Fruit fly (Drosophila melanogaster) whole organism, embryonic: ENCODE results near the gene gro.

Experiments used
- Atf6 ChIP-seq: fragments of 200-800 bp; sonication (Bioruptor generic); IDR thresholded peaks from 2 replicates; pipeline ENCODE4 v1.3.6; 2022; ENCODE audit warnings: missing biosample characterization, missing genetic modification characterization
- B-H2 ChIP-seq: fragments of 200-800 bp; sonication (Bioruptor generic); optimal IDR thresholded peaks from 2 replicates; lab custom pipeline; 2018; ENCODE audit warnings: missing biosample characterization, mild to moderate bottlenecking, missing genetic modification characterization
- BtbVII ChIP-seq: fragments of 200-800 bp; sonication (Bioruptor generic); optimal IDR thresholded peaks from 3 replicates; lab custom pipeline; 2017; ENCODE audit warnings: missing biosample characterization, mild to moderate bottlenecking, missing genetic modification characterization
- CG12071 ChIP-seq: fragments of 200-800 bp; sonication (Bioruptor generic); optimal IDR thresholded peaks from 3 replicates; lab custom pipeline; 2018; ENCODE audit warnings: missing biosample characterization, mild to moderate bottlenecking, missing genetic modification characterization
- CG12219 ChIP-seq: fragments of 200-800 bp; sonication (Bioruptor generic); optimal IDR thresholded peaks from 3 replicates; lab custom pipeline; 2018; ENCODE audit warnings: missing biosample characterization, mild to moderate bottlenecking, missing genetic modification characterization
- CG1233 ChIP-seq: fragments of 200-800 bp; sonication (Bioruptor generic); optimal IDR thresholded peaks from 4 replicates; lab custom pipeline; 2018; ENCODE audit warnings: missing biosample characterization, mild to moderate bottlenecking, missing genetic modification characterization
- CG12391 ChIP-seq: fragments of 200-800 bp; sonication (Bioruptor generic); optimal IDR thresholded peaks from 3 replicates; lab custom pipeline; 2018; ENCODE audit warnings: missing biosample characterization, mild to moderate bottlenecking, missing genetic modification characterization, moderate library complexity
- CG12744 ChIP-seq: fragments of 200-800 bp; sonication (Bioruptor generic); optimal IDR thresholded peaks from 2 replicates; lab custom pipeline; 2016; ENCODE audit warnings: missing biosample characterization, missing genetic modification characterization
- CG15269 ChIP-seq: fragments of 200-800 bp; sonication (Bioruptor generic); optimal IDR thresholded peaks from 2 replicates; lab custom pipeline; 2018; ENCODE audit warnings: missing biosample characterization, mild to moderate bottlenecking, missing genetic modification characterization, moderate library complexity
- CG16815 ChIP-seq: fragments of 200-800 bp; sonication (Bioruptor generic); optimal IDR thresholded peaks from 3 replicates; lab custom pipeline; 2017; ENCODE audit warnings: missing biosample characterization, mild to moderate bottlenecking, missing genetic modification characterization
- CG16863 ChIP-seq: fragments of 200-800 bp; sonication (Bioruptor generic); optimal IDR thresholded peaks from 3 replicates; lab custom pipeline; 2016; ENCODE audit warnings: missing biosample characterization, missing genetic modification characterization
- CG17328 ChIP-seq: fragments of 200-800 bp; sonication (Bioruptor generic); IDR thresholded peaks from 2 replicates; pipeline ENCODE4 v1.3.6; 2022; ENCODE audit warnings: missing biosample characterization, missing genetic modification characterization
- CG17385 ChIP-seq: fragments of 200-800 bp; sonication (Bioruptor generic); optimal IDR thresholded peaks from 3 replicates; lab custom pipeline; 2018; ENCODE audit warnings: missing biosample characterization, mild to moderate bottlenecking, missing genetic modification characterization
- CG1832 ChIP-seq: fragments of 200-800 bp; sonication (Bioruptor generic); optimal IDR thresholded peaks from 2 replicates; lab custom pipeline; 2017; ENCODE audit warnings: missing biosample characterization, mild to moderate bottlenecking, missing genetic modification characterization, inconsistent platforms
- CG2199 ChIP-seq: fragments of 200-800 bp; sonication (Bioruptor generic); IDR thresholded peaks from 3 replicates; pipeline ENCODE4 v1.3.6; 2022; ENCODE audit warnings: missing biosample characterization, missing genetic modification characterization
- CG31224 ChIP-seq: fragments of 200-800 bp; sonication (Bioruptor generic); IDR thresholded peaks from 2 replicates; pipeline ENCODE4 v1.3.6; 2022; ENCODE audit warnings: missing biosample characterization, missing genetic modification characterization
- CG34422 ChIP-seq: fragments of 200-800 bp; sonication (Bioruptor generic); IDR thresholded peaks from 3 replicates; pipeline ENCODE4 v1.3.6; 2022; ENCODE audit warnings: missing biosample characterization, missing genetic modification characterization
- CG4424 ChIP-seq: fragments of 200-800 bp; sonication (Bioruptor generic); optimal IDR thresholded peaks from 3 replicates; lab custom pipeline; 2016; ENCODE audit warnings: missing biosample characterization, missing genetic modification characterization
- CG6272 ChIP-seq: fragments of 200-800 bp; sonication (Bioruptor generic); IDR thresholded peaks from 2 replicates; pipeline ENCODE4 v1.3.6; 2022; ENCODE audit warnings: missing biosample characterization, missing genetic modification characterization
- CG6654 ChIP-seq: fragments of 200-800 bp; sonication (Bioruptor generic); optimal IDR thresholded peaks from 2 replicates; lab custom pipeline; 2017; ENCODE audit warnings: missing biosample characterization, mild to moderate bottlenecking, missing genetic modification characterization
- CG7839 ChIP-seq: fragments of 200-800 bp; sonication (Bioruptor generic); optimal IDR thresholded peaks from 3 replicates; lab custom pipeline; 2018; ENCODE audit warnings: missing biosample characterization, mild to moderate bottlenecking, missing genetic modification characterization, moderate library complexity
- CG8478 ChIP-seq: fragments of >200 bp; optimal IDR thresholded peaks from 2 replicates; lab custom pipeline; 2018
- Ets65A ChIP-seq: fragments of 200-800 bp; sonication (Bioruptor generic); peaks from one replicate; lab custom pipeline; 2016; ENCODE audit warnings: missing biosample characterization, missing genetic modification characterization
- HHEX ChIP-seq: fragments of 200-800 bp; sonication (Bioruptor generic); optimal IDR thresholded peaks from 3 replicates; lab custom pipeline; 2017; ENCODE audit warnings: missing biosample characterization, mild to moderate bottlenecking, missing genetic modification characterization, missing genetic modification reagents
- Hr39 ChIP-seq: fragments of >200 bp; optimal IDR thresholded peaks from 2 replicates; lab custom pipeline; 2017
- Jarid2 ChIP-seq: fragments of 200-800 bp; sonication (Bioruptor generic); optimal IDR thresholded peaks from 3 replicates; lab custom pipeline; 2017; ENCODE audit warnings: mild to moderate bottlenecking, missing biosample characterization, missing genetic modification reagents, missing genetic modification characterization
- MTF-1 ChIP-seq: fragments of 200-800 bp; sonication (Bioruptor generic); optimal IDR thresholded peaks from 2 replicates; lab custom pipeline; 2018; ENCODE audit warnings: missing biosample characterization, mild to moderate bottlenecking, missing genetic modification characterization, borderline replicate concordance
- Meics ChIP-seq: fragments of 200-800 bp; sonication (Bioruptor generic); optimal IDR thresholded peaks from 2 replicates; lab custom pipeline; 2017; ENCODE audit warnings: missing biosample characterization, mild to moderate bottlenecking, missing genetic modification characterization
- NK7.1 ChIP-seq: fragments of 200-800 bp; sonication (Bioruptor generic); optimal IDR thresholded peaks from 3 replicates; lab custom pipeline; 2016; ENCODE audit warnings: missing biosample characterization, missing genetic modification characterization
- Rx ChIP-seq: fragments of 200-800 bp; sonication (Bioruptor generic); IDR thresholded peaks from 2 replicates; pipeline ENCODE4 v1.3.6; 2022; ENCODE audit warnings: missing biosample characterization, missing genetic modification characterization
- Sin3A ChIP-seq: fragments of >200 bp; optimal IDR thresholded peaks from 2 replicates; lab custom pipeline; 2018
- Six4 ChIP-seq: fragments of 200-800 bp; sonication (Bioruptor generic); optimal IDR thresholded peaks from 2 replicates; lab custom pipeline; 2016; ENCODE audit warnings: missing biosample characterization, missing genetic modification characterization
- Tbp ChIP-seq: fragments of >200 bp; optimal IDR thresholded peaks from 2 replicates; lab custom pipeline; 2018; ENCODE audit warnings: missing biosample characterization, missing genetic modification characterization
- ac ChIP-seq: fragments of 200-800 bp; sonication (Bioruptor generic); optimal IDR thresholded peaks from 3 replicates; lab custom pipeline; 2017; ENCODE audit warnings: missing biosample characterization, mild to moderate bottlenecking, missing genetic modification characterization
- ap ChIP-seq: fragments of 200-800 bp; sonication (Bioruptor generic); IDR thresholded peaks from 2 replicates; pipeline ENCODE4 v1.3.6; 2022; ENCODE audit warnings: missing biosample characterization, missing genetic modification characterization
- bbx ChIP-seq: fragments of 200-800 bp; sonication (Bioruptor generic); IDR thresholded peaks from 2 replicates; pipeline ENCODE4 v1.3.6; 2022; ENCODE audit warnings: missing biosample characterization, missing genetic modification characterization; ENCODE audit not compliant: partially characterized antibody
- br ChIP-seq: fragments of >200 bp; optimal IDR thresholded peaks from 2 replicates; lab custom pipeline; 2017
- jing ChIP-seq: fragments of 200-800 bp; sonication (Bioruptor generic); optimal IDR thresholded peaks from 2 replicates; lab custom pipeline; 2018; ENCODE audit warnings: missing biosample characterization, mild to moderate bottlenecking, missing genetic modification characterization
- kah ChIP-seq: fragments of 200-800 bp; sonication (Bioruptor generic); optimal IDR thresholded peaks from 2 replicates; lab custom pipeline; 2018; ENCODE audit warnings: missing biosample characterization, mild to moderate bottlenecking, missing genetic modification characterization
- kni ChIP-seq: fragments of 200-800 bp; sonication (Bioruptor generic); optimal IDR thresholded peaks from 3 replicates; lab custom pipeline; 2017; ENCODE audit warnings: mild to moderate bottlenecking, missing biosample characterization, missing genetic modification reagents, missing genetic modification characterization
- lbe ChIP-seq: fragments of 200-800 bp; sonication (Bioruptor generic); optimal IDR thresholded peaks from 2 replicates; lab custom pipeline; 2016; ENCODE audit warnings: missing biosample characterization, mild to moderate bottlenecking, missing genetic modification characterization
- pfk ChIP-seq: fragments of 200-800 bp; sonication (Bioruptor generic); optimal IDR thresholded peaks from 2 replicates; lab custom pipeline; 2018; ENCODE audit warnings: missing biosample characterization, mild to moderate bottlenecking, missing genetic modification characterization, moderate library complexity
- pita ChIP-seq: fragments of 200-800 bp; sonication (Bioruptor generic); optimal IDR thresholded peaks from 2 replicates; lab custom pipeline; 2017; ENCODE audit warnings: missing biosample characterization, mild to moderate bottlenecking, missing genetic modification characterization
- pzg ChIP-seq: fragments of 200-800 bp; sonication (Bioruptor generic); optimal IDR thresholded peaks from 3 replicates; lab custom pipeline; 2018; ENCODE audit warnings: missing biosample characterization, mild to moderate bottlenecking, missing genetic modification characterization, moderate library complexity
- sisA ChIP-seq: fragments of 200-800 bp; sonication (Bioruptor generic); IDR thresholded peaks from 2 replicates; pipeline ENCODE4 v1.3.6; 2022; ENCODE audit warnings: missing biosample characterization, missing genetic modification characterization
- sr ChIP-seq: fragments of 200-800 bp; sonication (Bioruptor generic); IDR thresholded peaks from 3 replicates; pipeline ENCODE4 v1.3.6; 2022; ENCODE audit warnings: missing biosample characterization, missing genetic modification characterization
- tgo ChIP-seq: fragments of 200-800 bp; sonication (Bioruptor generic); IDR thresholded peaks from 3 replicates; pipeline ENCODE4 v1.3.6; 2022; ENCODE audit warnings: missing biosample characterization, missing genetic modification characterization
- tna ChIP-seq: fragments of 200-800 bp; sonication (Bioruptor generic); IDR thresholded peaks from 2 replicates; pipeline ENCODE4 v1.3.6; 2022; ENCODE audit warnings: missing biosample characterization, missing genetic modification characterization; ENCODE audit not compliant: partially characterized antibody
- ttk ChIP-seq: fragments of 200-800 bp; sonication (Bioruptor generic); IDR thresholded peaks from 2 replicates; pipeline ENCODE4 v2.1.2; 2022; ENCODE audit warnings: missing biosample characterization, missing genetic modification characterization
- tup ChIP-seq: fragments of 200-800 bp; sonication (Bioruptor generic); optimal IDR thresholded peaks from 2 replicates; lab custom pipeline; 2016; ENCODE audit warnings: missing biosample characterization, mild to moderate bottlenecking, missing genetic modification characterization, moderate library complexity
- zf30C ChIP-seq: fragments of 200-800 bp; sonication (Bioruptor generic); optimal IDR thresholded peaks from 3 replicates; lab custom pipeline; 2018; ENCODE audit warnings: missing biosample characterization, mild to moderate bottlenecking, missing genetic modification characterization

The gro gene

DNA sequence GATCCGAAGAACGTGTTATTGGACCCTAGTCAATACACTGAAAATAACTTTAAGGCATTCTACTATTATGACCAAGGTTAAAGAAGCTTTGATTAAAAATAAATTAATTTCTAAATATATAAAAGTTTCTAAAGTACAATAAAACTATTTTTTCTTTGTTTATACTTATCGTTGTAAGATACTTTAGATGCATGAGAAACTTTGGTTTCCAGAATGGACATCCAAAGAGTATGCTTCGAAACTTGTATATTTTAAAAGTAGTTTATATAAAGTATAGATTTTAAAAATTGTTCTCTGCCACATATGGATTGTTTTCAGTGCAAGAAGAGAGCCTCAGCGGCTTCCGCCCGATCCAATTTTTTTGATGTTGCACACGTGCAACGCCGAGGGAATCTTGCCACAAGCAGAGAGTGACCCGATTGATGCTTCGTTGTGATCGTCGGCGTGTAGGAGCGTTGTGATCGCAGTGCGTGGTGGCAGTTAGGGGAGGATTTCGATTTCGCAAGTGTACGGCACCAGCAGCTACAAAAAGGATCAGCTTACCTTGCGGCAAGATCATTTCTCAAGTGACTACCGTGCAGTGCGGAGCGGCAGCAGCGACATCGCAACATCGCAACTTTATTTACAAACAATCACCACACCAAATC, 44.3 kb upstream of the gro start (continued):
- TF ChIP-seq pfk = no peak
- no peak for TF ChIP-seq CG12071 (GFP tag; lab: Kevin White, UChicago)
- TF ChIP-seq CG15269 (tag; lab: Kevin White, UChicago) = peak; percentile 41
- no peak for TF ChIP-seq pzg
- TF ChIP-seq CG17328 (GFP tag; lab: Robert Waterston, UW) = peak; percentile 80
- TF ChIP-seq CG34422 (GFP tag; lab: Robert Waterston, UW) = peak; percentile 33; the same call in 1 of the 3 replicates
- TF ChIP-seq Sin3A (lab: Kevin White, UChicago) = no peak
- no peak for TF ChIP-seq jing (GFP tag; lab: Kevin White, UChicago)
- no peak for TF ChIP-seq Jarid2
- no peak for TF ChIP-seq CG1832 (GFP tag; lab: Kevin White, UChicago)
- TF ChIP-seq ttk = no peak
- no peak for TF ChIP-seq kah (GFP tag; lab: Kevin White, UChicago)
- TF ChIP-seq CG12391 = peak; percentile 94
- peak; percentile 35 for TF ChIP-seq CG12219 (GFP tag; lab: Kevin White, UChicago)
- no peak for TF ChIP-seq tna (GFP tag; lab: Robert Waterston, UW)
- peak; percentile 92 for TF ChIP-seq CG16815 (GFP tag; lab: Kevin White, UChicago)
- TF ChIP-seq CG7839 (tag; lab: Kevin White, UChicago) = peak; percentile 87
- no peak for TF ChIP-seq CG12744 (GFP tag; lab: Kevin White, UChicago)
- TF ChIP-seq bbx (GFP tag; lab: Robert Waterston, UW) = no peak
- TF ChIP-seq CG17385 (GFP tag; lab: Kevin White, UChicago) = peak; percentile 67
- TF ChIP-seq pita (GFP tag; lab: Kevin White, UChicago) = no peak
- TF ChIP-seq Tbp (GFP tag; lab: Kevin White, UChicago) = no peak
- TF ChIP-seq lbe = peak; percentile 73
- TF ChIP-seq CG16863 = no peak
- no peak for TF ChIP-seq B-H2 (GFP tag; lab: Kevin White, UChicago)
- 0 out of 3 replicates have a peak, but pooled peaks have one; percentile 12 for TF ChIP-seq CG2199 (GFP tag; lab: Robert Waterston, UW)
- TF ChIP-seq CG6654 = peak; percentile 66
- no peak for TF ChIP-seq NK7.1 (GFP tag; lab: Kevin White, UChicago)
- peak; percentile 27; the same call in 1 of the 2 replicates for TF ChIP-seq Rx (GFP tag; lab: Robert Waterston, UW)
- peak; percentile 72 for TF ChIP-seq Six4 (GFP tag; lab: Kevin White, UChicago)
- peak; percentile 39; the same call in 1 of the 2 replicates for TF ChIP-seq ap (GFP tag; lab: Robert Waterston, UW)
- no peak for TF ChIP-seq Atf6
- peak; percentile 83 for TF ChIP-seq CG4424 (GFP tag; lab: Kevin White, UChicago)
- TF ChIP-seq ac (GFP tag; lab: Kevin White, UChicago) = peak; percentile 96
- peak; percentile 26; the same call in 1 of the 2 replicates for TF ChIP-seq CG6272
- no peak for TF ChIP-seq Ets65A (GFP tag; lab: Kevin White, UChicago)
- TF ChIP-seq kni (GFP tag; lab: Kevin White, UChicago) = no peak
- peak; percentile 78 for TF ChIP-seq CG1233 (GFP tag; lab: Kevin White, UChicago)
- TF ChIP-seq BtbVII = no peak
- no peak for TF ChIP-seq br (lab: Kevin White, UChicago)
- peak; percentile 49 for TF ChIP-seq sisA (GFP tag; lab: Robert Waterston, UW)
- TF ChIP-seq Meics (GFP tag; lab: Kevin White, UChicago) = no peak
- no peak for TF ChIP-seq sr (GFP tag; lab: Robert Waterston, UW)
- no peak for TF ChIP-seq Hr39 (lab: Kevin White, UChicago)
- peak; percentile 49 for TF ChIP-seq HHEX
- TF ChIP-seq tgo (GFP tag; lab: Robert Waterston, UW) = peak; percentile 62
- TF ChIP-seq tup = peak; percentile 26
- peak; percentile 61 for TF ChIP-seq MTF-1
- TF ChIP-seq CG8478 (lab: Kevin White, UChicago) = no peak
- TF ChIP-seq CG31224 (GFP tag; lab: Robert Waterston, UW) = no peak
- TF ChIP-seq zf30C (GFP tag; lab: Kevin White, UChicago) = peak; percentile 97
